Fruit fly (Drosophila melanogaster): ENCODE results near the gene SdhD.
A peak's percentile ranks its signal among the peaks of the same experiment; 100 is the strongest.

SdhD gene

DNA sequence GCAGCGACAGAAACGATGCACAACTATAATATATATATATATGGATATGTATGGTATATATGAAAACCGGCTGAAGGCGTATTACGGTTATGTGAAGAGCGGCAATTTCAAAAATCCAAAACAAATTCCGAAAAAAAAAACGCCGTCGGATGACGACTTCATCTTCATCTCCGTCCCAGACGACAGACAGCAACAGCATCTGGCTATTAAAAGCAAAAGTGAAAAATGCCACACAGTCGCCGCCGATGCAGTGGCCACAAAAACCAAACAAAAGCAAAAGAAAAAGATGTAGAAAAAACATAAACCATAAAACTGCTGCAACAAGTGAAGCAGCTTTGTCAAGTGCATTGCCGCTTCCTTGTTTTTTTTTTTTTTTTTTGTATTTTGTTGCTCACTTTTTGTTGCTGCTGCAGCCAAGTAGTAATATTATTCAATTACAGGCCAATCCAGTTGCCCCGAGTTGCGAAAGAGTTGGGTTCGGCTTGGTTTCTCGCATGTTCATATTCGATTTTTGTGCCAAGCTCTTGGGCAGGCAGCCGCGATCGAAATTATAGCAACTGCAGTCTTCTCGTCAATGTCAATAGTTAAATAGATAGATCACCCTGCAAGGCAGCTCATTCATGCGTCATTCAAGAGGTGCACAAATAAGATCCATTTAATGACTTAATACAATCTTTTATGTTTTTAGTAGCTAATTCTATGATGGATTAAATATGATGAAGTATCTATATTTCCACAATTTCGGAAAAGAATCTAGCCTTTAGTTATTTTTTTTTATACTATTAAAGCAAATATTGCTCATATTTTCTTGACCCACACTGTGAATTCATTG lies 25.6 kb downstream of the SdhD start (continued):
- TF ChIP-seq az2 (GFP tag; optimal IDR thresholded peaks at IDR 0.05) (no peak), CG15601 (tag; optimal IDR thresholded peaks at IDR 0.05) (no peak), odd (GFP tag; optimal IDR thresholded peaks at IDR 0.05) (no peak), dmrt99B (tag; optimal IDR thresholded peaks at IDR 0.05) (peak; percentile 73), Atf6 (GFP tag; IDR thresholded peaks at IDR 0.05) (no peak), Pdp1 (GFP tag; optimal IDR thresholded peaks at IDR 0.05) (peak in 1 of 2 experiments; percentile 11), CG18599 (GFP tag; optimal IDR thresholded peaks at IDR 0.05) (no peak), Six4 (GFP tag; optimal IDR thresholded peaks at IDR 0.05) (no peak), NfI (GFP tag; optimal IDR thresholded peaks at IDR 0.05) (no peak), CG12071 (GFP tag; optimal IDR thresholded peaks at IDR 0.05) (no peak), CG5953 (GFP tag; IDR thresholded peaks at IDR 0.05) (0 out of 2 replicates have a peak, but pooled peaks have one; percentile 35), CG6854 (GFP tag; optimal IDR thresholded peaks at IDR 0.05) (no peak), ems (GFP tag; optimal IDR thresholded peaks at IDR 0.05) (no peak), br (optimal IDR thresholded peaks at IDR 0.05) (no peak), NK7.1 (GFP tag; optimal IDR thresholded peaks at IDR 0.05) (no peak), pros (GFP tag; optimal IDR thresholded peaks at IDR 0.05) (no peak), HLH54F (GFP tag; optimal IDR thresholded peaks at IDR 0.05) (no peak), zfh1 (GFP tag; IDR thresholded peaks at IDR 0.05) (peak; percentile 39; the same call in 1 of the 3 replicates), CG9932 (GFP tag; IDR thresholded peaks at IDR 0.05) (no peak), ken (GFP tag; IDR thresholded peaks at IDR 0.05) (no peak), pan (optimal IDR thresholded peaks at IDR 0.05) (no peak), pan (GFP tag; optimal IDR thresholded peaks at IDR 0.05 in 1 of 2, IDR thresholded peaks at IDR 0.05 in 1 of 2) (peak in 1 of 2 experiments; percentile 21), oc (tag; optimal IDR thresholded peaks at IDR 0.05) (peak; percentile 18), sd (tag; optimal IDR thresholded peaks at IDR 0.05) (no peak), seq (GFP tag; IDR thresholded peaks at IDR 0.05) (no peak), chn (GFP tag; optimal IDR thresholded peaks at IDR 0.05) (no peak), Side (GFP tag; optimal IDR thresholded peaks at IDR 0.05) (no peak), CG11398 (GFP tag; optimal IDR thresholded peaks at IDR 0.05) (no peak), CG2875 (GFP tag; optimal IDR thresholded peaks at IDR 0.05) (no peak), Bdp1 (GFP tag; optimal IDR thresholded peaks at IDR 0.05) (no peak), CG6683 (GFP tag; optimal IDR thresholded peaks at IDR 0.05) (no peak), HHEX (GFP tag; optimal IDR thresholded peaks at IDR 0.05) (no peak), CG1792 (GFP tag; optimal IDR thresholded peaks at IDR 0.05) (no peak), Ets97D (GFP tag; optimal IDR thresholded peaks at IDR 0.05) (no peak), CHES-1-like (GFP tag; optimal IDR thresholded peaks at IDR 0.05) (no peak), Vsx1 (GFP tag; optimal IDR thresholded peaks at IDR 0.05) (no peak), PHDP (tag; optimal IDR thresholded peaks at IDR 0.05) (no peak), CG7357 (GFP tag; IDR thresholded peaks at IDR 0.05) (no peak), Nf-YA (GFP tag; IDR thresholded peaks at IDR 0.05) (no peak), chinmo (GFP tag; IDR thresholded peaks at IDR 0.05; ENCODE audit: partially characterized antibody) (0 out of 4 replicates have a peak, but pooled peaks have one; percentile 54), Usf (GFP tag; optimal IDR thresholded peaks at IDR 0.05) (no peak), dm (GFP tag; optimal IDR thresholded peaks at IDR 0.05) (no peak), CG15073 (GFP tag; optimal IDR thresholded peaks at IDR 0.05) (no peak), Hmr (GFP tag; optimal IDR thresholded peaks at IDR 0.05) (no peak), CG10267 (tag; optimal IDR thresholded peaks at IDR 0.05) (no peak), crol (GFP tag; IDR thresholded peaks at IDR 0.05) (no peak), Sox102F (GFP tag; optimal IDR thresholded peaks at IDR 0.05) (peak; percentile 48), pb (GFP tag; optimal IDR thresholded peaks at IDR 0.05) (no peak), CG3163 (GFP tag; optimal IDR thresholded peaks at IDR 0.05) (no peak), CG17568 (GFP tag; optimal IDR thresholded peaks at IDR 0.05) (no peak)

Data from whole organism, embryonic.